Worm (Caenorhabditis elegans): ENCODE measurements around the gene srg-7.

DNA sequence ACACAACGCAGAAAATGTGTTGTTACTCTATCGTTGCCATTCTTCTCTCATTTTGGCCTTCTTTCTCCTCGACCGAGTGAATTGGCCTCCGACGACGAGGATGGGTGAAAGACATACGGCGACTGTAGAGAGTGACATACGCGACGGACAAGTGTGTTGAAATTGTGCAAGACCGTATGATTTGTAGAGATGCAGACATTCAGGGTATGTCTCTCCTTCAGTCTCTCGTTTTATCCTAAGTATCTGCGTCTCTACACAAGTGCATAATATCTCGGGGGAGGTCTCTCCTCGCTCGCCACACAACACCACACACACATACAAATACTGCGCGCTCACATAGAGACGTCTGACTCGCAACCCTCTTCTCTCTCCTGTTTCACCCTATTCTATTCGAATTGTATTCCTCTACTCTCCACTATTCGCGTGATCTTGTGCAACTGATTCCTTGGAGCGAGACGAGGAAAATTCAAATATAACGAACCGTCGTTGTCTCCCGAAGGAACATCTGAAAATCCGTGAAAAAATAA lies 12.2 kb upstream of the srg-7 start, which contains the start of gene hmg-1.2:
- TF ChIP-seq ama-1 (optimal IDR thresholded peaks at IDR 0.05) (no peak), scrt-1 (GFP tag; IDR thresholded peaks at IDR 0.05) (no peak), ceh-36 (tag; optimal IDR thresholded peaks at IDR 0.05) (no peak), flt-1 (GFP tag; IDR thresholded peaks at IDR 0.05) (no peak), sea-1 (GFP tag; conservative IDR thresholded peaks at IDR 0.05) (no peak), hmbx-1 (tag; optimal IDR thresholded peaks at IDR 0.05) (no peak), tra-4 (tag; optimal IDR thresholded peaks at IDR 0.05) (no peak), ceh-13 (GFP tag; optimal IDR thresholded peaks at IDR 0.05) (no peak), B0310.2 (tag; optimal IDR thresholded peaks at IDR 0.05) (no peak)
